Worm (Caenorhabditis elegans) whole organism, early embryonic: Measurements from ENCODE around the gene wdr-37.

Source experiments
- B0310.2 ChIP-seq: sonication (generic microtip); optimal IDR thresholded peaks from 2 replicates; lab custom pipeline; 2016; ENCODE audit warnings: mild to moderate bottlenecking, missing genetic modification characterization, missing compliant biosample characterization
- ama-1 ChIP-seq: fragments of 150-350 bp; optimal IDR thresholded peaks from 2 replicates; lab custom pipeline; 2014
- ceh-13 ChIP-seq: fragments of 200-800 bp; sonication (Bioruptor generic); optimal IDR thresholded peaks from 2 replicates; lab custom pipeline; 2018; ENCODE audit warnings: mild to moderate bottlenecking, missing genetic modification characterization, missing compliant biosample characterization
- hmg-4 ChIP-seq: fragments of 200-800 bp; sonication (Bioruptor generic); optimal IDR thresholded peaks from 2 replicates; lab custom pipeline; 2018; ENCODE audit warnings: mild to moderate bottlenecking, missing genetic modification characterization, missing compliant biosample characterization
- hnd-1 ChIP-seq: sonication (generic microtip); optimal IDR thresholded peaks from 2 replicates; lab custom pipeline; 2016; ENCODE audit warnings: missing genetic modification characterization, missing compliant biosample characterization

DNA sequence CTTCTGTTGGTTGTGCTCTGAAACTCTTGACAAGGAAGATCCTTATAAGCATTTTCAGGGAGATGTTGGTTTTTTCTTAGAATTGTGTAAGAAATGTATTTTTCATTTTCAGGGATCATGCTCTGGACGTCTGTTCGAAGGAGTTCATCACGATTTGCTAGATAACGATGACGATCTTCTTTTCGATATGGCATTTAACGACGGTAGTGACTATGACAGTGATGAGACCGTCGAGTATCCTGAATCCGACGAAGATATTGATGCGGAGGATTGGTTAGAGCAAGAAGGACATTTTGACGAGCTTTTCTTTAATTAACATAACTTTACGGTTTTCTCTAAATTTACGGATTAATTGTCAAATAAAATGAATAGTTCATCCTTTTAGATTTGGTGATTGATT lies 11.1 kb downstream of the wdr-37 start:
- no peak for TF ChIP-seq hnd-1 (tag; lab: Kevin White, UChicago)
- no peak for TF ChIP-seq ama-1 (lab: Kevin White, UChicago)
- no peak for TF ChIP-seq B0310.2 (tag; lab: Kevin White, UChicago)
- TF ChIP-seq hmg-4 (GFP tag; lab: Kevin White, UChicago): no peak
- no peak for TF ChIP-seq ceh-13 (GFP tag; lab: Kevin White, UChicago)
